Fruit fly (Drosophila melanogaster): ENCODE data around the gene Paip2.

DNA sequence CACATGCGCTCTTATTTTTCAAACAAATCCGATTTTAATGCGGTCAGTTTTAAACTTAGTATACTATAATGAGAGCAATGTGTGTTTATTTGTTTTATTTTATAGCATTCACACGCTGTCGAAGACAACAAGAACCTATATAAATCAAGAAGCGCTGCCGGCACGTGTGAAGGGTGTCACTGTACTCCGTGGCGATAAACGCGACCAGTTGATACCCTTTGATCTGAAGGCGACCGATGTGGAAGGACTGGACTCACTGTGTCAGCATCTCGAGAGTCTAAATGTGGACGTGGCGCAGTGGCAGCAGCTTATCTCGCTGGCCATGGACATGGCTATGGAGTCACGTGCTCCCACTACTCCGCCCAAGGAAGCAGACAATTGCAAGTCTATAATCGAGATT, 18.0 kb upstream of the Paip2 start:
- TF ChIP-seq CG8478 (optimal IDR thresholded peaks at IDR 0.05) (no peak), CTCF (optimal IDR thresholded peaks at IDR 0.05) (no peak)

Measured in S2 (cell line).